Worm (Caenorhabditis elegans): ENCODE data around the gene Y45F10D.2.

DNA sequence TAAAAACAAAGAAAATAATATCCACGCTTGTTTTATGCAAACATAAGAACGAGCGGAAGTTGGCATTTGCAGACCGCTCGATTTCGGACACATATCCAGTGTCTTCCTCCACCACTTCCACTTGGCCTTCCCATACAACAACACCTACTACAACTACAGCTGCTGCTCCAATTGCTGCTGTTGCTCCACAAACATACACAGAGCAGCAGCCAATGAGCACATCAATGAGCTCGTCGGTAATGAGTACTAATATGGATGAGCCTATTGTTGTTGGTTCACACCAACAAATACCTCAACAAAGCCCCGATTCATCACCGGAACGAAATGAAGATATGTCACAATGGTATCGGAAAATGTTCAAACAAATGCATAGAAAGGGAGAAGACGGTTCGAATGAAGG, 18.9 kb downstream of the Y45F10D.2 start:
- TF ChIP-seq hmbx-1 (tag; optimal IDR thresholded peaks at IDR 0.05) = no peak
- TF ChIP-seq tra-4 (tag; optimal IDR thresholded peaks at IDR 0.05) = no peak
- no peak for TF ChIP-seq hnd-1 (tag; optimal IDR thresholded peaks at IDR 0.05)
- TF ChIP-seq flt-1 (GFP tag; IDR thresholded peaks at IDR 0.05) = no peak
